Worm (Caenorhabditis elegans) whole organism, L1 larva: ENCODE measurements around the gene C17C3.9.

Source experiments
- aha-1 ChIP-seq: fragments of 150-350 bp; optimal IDR thresholded peaks from 2 replicates; lab custom pipeline; 2014; ENCODE audit warnings: missing biosample characterization, missing genetic modification characterization
- ceh-90 ChIP-seq: sonication (generic microtip); optimal IDR thresholded peaks from 2 replicates; lab custom pipeline; 2016; ENCODE audit warnings: missing genetic modification characterization, missing compliant biosample characterization
- isw-1 ChIP-seq: fragments of 200-800 bp; sonication (Bioruptor generic); IDR thresholded peaks from 2 replicates; pipeline ENCODE4 v1.3.6; 2022; ENCODE audit warnings: missing genetic modification characterization, missing compliant biosample characterization
- lin-39 ChIP-seq: fragments of 150-350 bp; optimal IDR thresholded peaks from 2 replicates; lab custom pipeline; 2014; ENCODE audit warnings: missing biosample characterization, missing genetic modification reagents, missing genetic modification characterization
- nhr-47 ChIP-seq: sonication (generic microtip); optimal IDR thresholded peaks from 2 replicates; lab custom pipeline; 2016; ENCODE audit warnings: mild to moderate bottlenecking, missing genetic modification characterization, moderate library complexity, missing compliant biosample characterization
- skn-1 ChIP-seq: fragments of 150-350 bp; optimal IDR thresholded peaks from 2 replicates; lab custom pipeline; 2014; ENCODE audit warnings: missing biosample characterization, missing genetic modification characterization

DNA sequence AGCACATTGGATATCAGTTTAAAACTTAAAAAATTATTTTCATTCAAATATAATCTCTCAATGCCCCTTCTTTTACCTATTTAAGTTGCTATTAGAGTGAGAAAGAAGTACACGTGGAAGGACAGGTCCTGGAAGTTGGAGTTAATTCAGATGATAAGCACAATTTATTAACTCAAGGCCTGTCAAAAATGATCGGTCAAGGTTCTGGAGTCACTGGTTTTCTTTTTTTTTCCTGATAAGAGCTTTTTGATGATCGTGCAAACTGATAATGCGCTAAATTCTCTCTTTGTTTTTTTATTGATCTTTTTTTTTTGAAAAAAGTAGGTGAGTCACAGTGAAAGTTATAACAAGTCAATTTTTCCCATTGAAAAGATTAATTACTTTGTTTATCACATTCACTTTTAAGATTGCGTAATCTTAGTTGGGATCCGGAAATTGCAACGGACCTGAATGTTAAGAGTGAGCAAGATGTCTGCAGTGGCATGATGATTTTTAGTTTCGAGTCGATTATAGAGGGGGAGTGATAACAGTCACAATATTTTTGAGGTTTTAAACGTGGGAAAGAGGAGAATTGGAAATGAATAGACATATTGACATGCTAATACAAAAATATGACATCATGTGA is 19.5 kb downstream of the C17C3.9 start:
- TF ChIP-seq skn-1 (tag; lab: Kevin White, UChicago) (no peak), aha-1 (tag; lab: Kevin White, UChicago) (no peak), lin-39 (tag; lab: Kevin White, UChicago) (no peak), nhr-47 (no peak), isw-1 (GFP tag; lab: Robert Waterston, UW) (no peak), ceh-90 (tag; lab: Kevin White, UChicago) (no peak)
